Worm (Caenorhabditis elegans) whole organism, L3 larva: ENCODE data around the gene inx-10.

Source experiments
- R02D3.7 ChIP-seq: fragments of 150-350 bp; optimal IDR thresholded peaks from 2 replicates; lab custom pipeline; 2014; ENCODE audit warnings: missing biosample characterization, missing genetic modification characterization
- ZK546.5 ChIP-seq: sonication (generic microtip); optimal IDR thresholded peaks from 2 replicates; lab custom pipeline; 2017; ENCODE audit warnings: missing biosample characterization, missing genetic modification characterization
- ama-1 ChIP-seq: fragments of 150-350 bp; optimal IDR thresholded peaks from 2 replicates; lab custom pipeline; 2018
- ceh-16 ChIP-seq: sonication (generic microtip); optimal IDR thresholded peaks from 2 replicates; lab custom pipeline; 2017; ENCODE audit warnings: missing biosample characterization, missing genetic modification characterization
- ceh-9 ChIP-seq: sonication (generic microtip); optimal IDR thresholded peaks from 2 replicates; lab custom pipeline; 2018; ENCODE audit warnings: missing biosample characterization, missing genetic modification characterization
- egl-27 ChIP-seq: sonication (generic microtip); optimal IDR thresholded peaks from 4 replicates; lab custom pipeline; 2017; ENCODE audit warnings: missing biosample characterization, missing genetic modification reagents, missing genetic modification characterization
- elt-1 ChIP-seq: fragments of 150-350 bp; optimal IDR thresholded peaks from 2 replicates; lab custom pipeline; 2014; ENCODE audit warnings: missing biosample characterization, missing genetic modification characterization
- elt-2 ChIP-seq: sonication (generic microtip); optimal IDR thresholded peaks from 2 replicates; lab custom pipeline; 2016; ENCODE audit warnings: missing genetic modification reagents, mild to moderate bottlenecking, missing genetic modification characterization, missing compliant biosample characterization
- elt-3 ChIP-seq, 3 experiments: fragments of 150-350 bp in 1 of 3; sonication (generic microtip) in 2 of 3; optimal IDR thresholded peaks; 2 replicates in 2 of 3; 4 replicates in 1 of 3; lab custom pipeline; 2014 to 2017; ENCODE audit warnings: missing biosample characterization in 3 of 3, missing genetic modification characterization in 3 of 3
- fkh-10 ChIP-seq: sonication (generic microtip); optimal IDR thresholded peaks from 2 replicates; lab custom pipeline; 2017; ENCODE audit warnings: missing biosample characterization, missing genetic modification reagents, missing genetic modification characterization
- fos-1 ChIP-seq: fragments of 150-350 bp; optimal IDR thresholded peaks from 2 replicates; lab custom pipeline; 2014; ENCODE audit warnings: missing biosample characterization, missing genetic modification characterization
- lin-39 ChIP-seq: fragments of 150-350 bp; optimal IDR thresholded peaks from 2 replicates; lab custom pipeline; 2018; ENCODE audit warnings: missing biosample characterization, missing genetic modification reagents, missing genetic modification characterization
- lsy-12 ChIP-seq: sonication (generic microtip); optimal IDR thresholded peaks from 2 replicates; lab custom pipeline; 2016; ENCODE audit warnings: mild to moderate bottlenecking, missing genetic modification characterization, missing compliant biosample characterization
- mml-1 ChIP-seq: fragments of 150-350 bp; sonication (generic microtip); optimal IDR thresholded peaks from 3 replicates; lab custom pipeline; 2014; ENCODE audit warnings: missing biosample characterization, missing genetic modification characterization
- nfya-1 ChIP-seq: sonication (generic microtip); optimal IDR thresholded peaks from 2 replicates; lab custom pipeline; 2017; ENCODE audit warnings: missing genetic modification characterization, mild to moderate bottlenecking, missing compliant biosample characterization, antibody characterized with exemption, moderate library complexity; ENCODE audit not compliant: insufficient read depth
- nhr-11 ChIP-seq: fragments of 150-350 bp; optimal IDR thresholded peaks from 2 replicates; lab custom pipeline; 2014; ENCODE audit warnings: missing biosample characterization, missing genetic modification characterization
- nhr-12 ChIP-seq: fragments of 150-350 bp; optimal IDR thresholded peaks from 2 replicates; lab custom pipeline; 2014; ENCODE audit warnings: missing biosample characterization, missing genetic modification characterization
- nhr-23 ChIP-seq: fragments of 150-350 bp; optimal IDR thresholded peaks from 2 replicates; lab custom pipeline; 2014; ENCODE audit warnings: missing biosample characterization, missing genetic modification reagents, missing genetic modification characterization
- nhr-237 ChIP-seq: fragments of 150-350 bp; optimal IDR thresholded peaks from 2 replicates; lab custom pipeline; 2014; ENCODE audit warnings: missing biosample characterization, missing genetic modification characterization
- nhr-25 ChIP-seq: sonication (generic microtip); optimal IDR thresholded peaks from 2 replicates; lab custom pipeline; 2017; ENCODE audit warnings: missing biosample characterization, missing genetic modification characterization
- nhr-28 ChIP-seq: fragments of 150-350 bp; optimal IDR thresholded peaks from 2 replicates; lab custom pipeline; 2014; ENCODE audit warnings: missing biosample characterization, missing genetic modification characterization
- nhr-67 ChIP-seq: fragments of 150-350 bp; optimal IDR thresholded peaks from 2 replicates; lab custom pipeline; 2014; ENCODE audit warnings: missing biosample characterization, missing genetic modification characterization
- nhr-76 ChIP-seq: fragments of 150-350 bp; sonication (generic microtip); optimal IDR thresholded peaks from 5 replicates; lab custom pipeline; 2014; ENCODE audit warnings: missing biosample characterization, missing genetic modification characterization
- pqm-1 ChIP-seq: fragments of 150-350 bp; optimal IDR thresholded peaks from 2 replicates; lab custom pipeline; 2017; ENCODE audit warnings: missing biosample characterization, missing genetic modification characterization, inconsistent platforms
- skn-1 ChIP-seq: fragments of 150-350 bp; optimal IDR thresholded peaks from 2 replicates; lab custom pipeline; 2014; ENCODE audit warnings: missing biosample characterization, missing genetic modification characterization
- snpc-4 ChIP-seq: fragments of 150-350 bp; optimal IDR thresholded peaks from 2 replicates; lab custom pipeline; 2014; ENCODE audit warnings: missing biosample characterization, missing genetic modification characterization
- tbx-2 ChIP-seq: sonication (generic microtip); optimal IDR thresholded peaks from 2 replicates; lab custom pipeline; 2016; ENCODE audit warnings: mild to moderate bottlenecking, missing genetic modification characterization, missing compliant biosample characterization
- zag-1 ChIP-seq: fragments of 150-350 bp; optimal IDR thresholded peaks from 2 replicates; lab custom pipeline; 2014; ENCODE audit warnings: missing biosample characterization, missing genetic modification characterization
- ztf-11 ChIP-seq: fragments of 150-350 bp; optimal IDR thresholded peaks from 2 replicates; lab custom pipeline; 2014; ENCODE audit warnings: missing biosample characterization, missing genetic modification characterization

Gene inx-10

ce11 chrV:9160224-9160886 is 46.9 kb downstream of the inx-10 start, which contains the start of gene col-144 (continued):
- TF ChIP-seq elt-3 (tag; optimal IDR thresholded peaks at IDR 0.05; lab: Kevin White, UChicago) = peak in 1 of 3 experiments; percentile 12
- peak; percentile 73 for TF ChIP-seq ama-1
- no peak for TF ChIP-seq nhr-11 (tag; lab: Kevin White, UChicago)
- TF ChIP-seq R02D3.7 (tag; lab: Kevin White, UChicago) = no peak
- TF ChIP-seq skn-1 (tag; lab: Kevin White, UChicago) = no peak

- TF ChIP-seq ama-1 (peak; percentile 68), nfya-1 (tag; lab: Kevin White, UChicago) (peak; percentile 34), nhr-25 (tag; lab: Kevin White, UChicago) (peak; percentile 88)
- TF ChIP-seq, all 47 proteins: peak for 3; not testable (repeated sequence) for 44
Observed at ce11 chrV:9159146-9159717, 48.0 kb downstream of the inx-10 start.

- TF ChIP-seq snpc-4 (no peak), fkh-10 (peak; percentile 96), nfya-1 (tag; lab: Kevin White, UChicago) (no peak)
- TF ChIP-seq, all 47 proteins: peak for 1
Observed at ce11 chrV:9157597-9157996, 49.7 kb downstream of the inx-10 start.

- no peak for TF ChIP-seq elt-2 (tag; lab: Kevin White, UChicago)
- TF ChIP-seq ZK546.5 (tag; lab: Kevin White, UChicago) = no peak
- TF ChIP-seq mml-1 (tag; lab: Kevin White, UChicago) = no peak
- no peak for TF ChIP-seq ama-1
- TF ChIP-seq R02D3.7 (tag; lab: Kevin White, UChicago) = no peak
- no peak for TF ChIP-seq nhr-67 (tag; lab: Kevin White, UChicago)
- TF ChIP-seq ztf-11 (tag; lab: Kevin White, UChicago) = no peak
- no peak for TF ChIP-seq ceh-9
- TF ChIP-seq nhr-12 = no peak
- TF ChIP-seq tbx-2 (tag; lab: Kevin White, UChicago) = no peak
- TF ChIP-seq, all 47 proteins: peak for 0
Observed at ce11 chrV:9156679-9157078, 50.6 kb downstream of the inx-10 start, which contains the start of gene B0222.15. TSS of gene B0222.15 (minus strand) at chrV:9156779.

- TF ChIP-seq nhr-28 = no peak
- no peak for TF ChIP-seq lin-39 (tag; lab: Kevin White, UChicago)
- TF ChIP-seq ceh-16 (tag; lab: Kevin White, UChicago) = no peak
- TF ChIP-seq snpc-4 = no peak
- no peak for TF ChIP-seq nhr-67 (tag; lab: Kevin White, UChicago)
- TF ChIP-seq, all 47 proteins: peak for 0
Observed at ce11 chrV:9155616-9156015, 51.7 kb downstream of the inx-10 start.

ce11 chrV:9154772-9155171 is 52.5 kb downstream of the inx-10 start, which contains the start of gene B0222.5:
TSS of gene B0222.5 (minus strand) at chrV:9154872.
- TF ChIP-seq nhr-12 = no peak
- no peak for TF ChIP-seq nhr-11 (tag; lab: Kevin White, UChicago)
- no peak for TF ChIP-seq nhr-23 (tag; lab: Kevin White, UChicago)
- no peak for TF ChIP-seq pqm-1 (tag; lab: Kevin White, UChicago)
- TF ChIP-seq skn-1 (tag; lab: Kevin White, UChicago) = no peak
- no peak for TF ChIP-seq lsy-12
- no peak for TF ChIP-seq ceh-16 (tag; lab: Kevin White, UChicago)
- no peak for TF ChIP-seq lin-39 (tag; lab: Kevin White, UChicago)
- TF ChIP-seq nhr-67 (tag; lab: Kevin White, UChicago) = no peak
- no peak for TF ChIP-seq ZK546.5 (tag; lab: Kevin White, UChicago)
- TF ChIP-seq fos-1 = no peak
- no peak for TF ChIP-seq nhr-76 (tag; lab: Kevin White, UChicago)
- TF ChIP-seq nhr-237 (tag; lab: Kevin White, UChicago) = no peak
- TF ChIP-seq egl-27 (tag; lab: Kevin White, UChicago) = no peak
- no peak for TF ChIP-seq ama-1
- no peak for TF ChIP-seq snpc-4
- no peak for TF ChIP-seq zag-1 (tag; lab: Kevin White, UChicago)
- TF ChIP-seq elt-1 (tag; lab: Kevin White, UChicago) = no peak
- no peak for TF ChIP-seq R02D3.7 (tag; lab: Kevin White, UChicago)
- no peak for TF ChIP-seq fkh-10
